Worm (Caenorhabditis elegans) whole organism, early embryonic: Measurements from ENCODE around the gene sru-26.

ENCODE experiments used
- B0310.2 ChIP-seq: sonication (generic microtip); optimal IDR thresholded peaks from 2 replicates; lab custom pipeline; 2016; ENCODE audit warnings: mild to moderate bottlenecking, missing genetic modification characterization, missing compliant biosample characterization
- F13C5.2 ChIP-seq: sonication (generic microtip); optimal IDR thresholded peaks from 2 replicates; lab custom pipeline; 2017; ENCODE audit warnings: mild to moderate bottlenecking, missing genetic modification characterization, inconsistent platforms, missing compliant biosample characterization
- aly-1 ChIP-seq: sonication (generic microtip); optimal IDR thresholded peaks from 2 replicates; lab custom pipeline; 2016; ENCODE audit warnings: missing genetic modification characterization, missing compliant biosample characterization
- ama-1 ChIP-seq: fragments of 150-350 bp; optimal IDR thresholded peaks from 2 replicates; lab custom pipeline; 2014
- ceh-13 ChIP-seq: fragments of 200-800 bp; sonication (Bioruptor generic); optimal IDR thresholded peaks from 2 replicates; lab custom pipeline; 2018; ENCODE audit warnings: mild to moderate bottlenecking, missing genetic modification characterization, missing compliant biosample characterization
- ceh-36 ChIP-seq: sonication (generic microtip); optimal IDR thresholded peaks from 2 replicates; lab custom pipeline; 2016; ENCODE audit warnings: missing genetic modification characterization, inconsistent platforms, missing compliant biosample characterization
- ets-7 ChIP-seq: sonication (generic microtip); optimal IDR thresholded peaks from 2 replicates; lab custom pipeline; 2016; ENCODE audit warnings: missing genotype, missing genetic modification characterization, missing compliant biosample characterization
- flt-1 ChIP-seq: fragments of 200-800 bp; sonication (Bioruptor generic); IDR thresholded peaks from 2 replicates; pipeline ENCODE4 v1.3.6; 2022; ENCODE audit warnings: missing genetic modification characterization, missing compliant biosample characterization
- hmbx-1 ChIP-seq: sonication (generic microtip); optimal IDR thresholded peaks from 2 replicates; lab custom pipeline; 2016; ENCODE audit warnings: mild to moderate bottlenecking, missing genetic modification characterization, missing compliant biosample characterization
- hmg-4 ChIP-seq: fragments of 200-800 bp; sonication (Bioruptor generic); optimal IDR thresholded peaks from 2 replicates; lab custom pipeline; 2018; ENCODE audit warnings: mild to moderate bottlenecking, missing genetic modification characterization, missing compliant biosample characterization
- hnd-1 ChIP-seq: sonication (generic microtip); optimal IDR thresholded peaks from 2 replicates; lab custom pipeline; 2016; ENCODE audit warnings: missing genetic modification characterization, missing compliant biosample characterization
- pes-1 ChIP-seq: fragments of 200-800 bp; sonication (Bioruptor generic); IDR thresholded peaks from 2 replicates; pipeline ENCODE4 v1.3.6; 2022; ENCODE audit warnings: missing genetic modification reagents, missing genetic modification characterization, missing compliant biosample characterization
- scrt-1 ChIP-seq: fragments of 200-800 bp; sonication (Bioruptor generic); IDR thresholded peaks from 2 replicates; pipeline ENCODE4 v1.3.6; 2022; ENCODE audit warnings: missing genetic modification characterization, missing compliant biosample characterization
- sea-1 ChIP-seq: fragments of 200-800 bp; sonication (Bioruptor generic); conservative IDR thresholded peaks from 2 replicates; pipeline ENCODE4 v1.3.6; 2022; ENCODE audit warnings: missing genetic modification characterization, missing compliant biosample characterization
- tbx-11 ChIP-seq: fragments of 200-800 bp; sonication (Bioruptor generic); IDR thresholded peaks from 2 replicates; pipeline ENCODE4 v1.3.6; 2022; ENCODE audit warnings: missing genetic modification characterization, missing compliant biosample characterization
- tbx-37 ChIP-seq: fragments of 200-800 bp; sonication (Bioruptor generic); conservative IDR thresholded peaks from 2 replicates; pipeline ENCODE4 v1.3.6; 2022; ENCODE audit warnings: missing genetic modification reagents, missing genetic modification characterization, missing compliant biosample characterization
- tra-4 ChIP-seq: sonication (generic microtip); optimal IDR thresholded peaks from 2 replicates; lab custom pipeline; 2017; ENCODE audit warnings: missing genetic modification characterization, missing compliant biosample characterization

Gene sru-26

DNA sequence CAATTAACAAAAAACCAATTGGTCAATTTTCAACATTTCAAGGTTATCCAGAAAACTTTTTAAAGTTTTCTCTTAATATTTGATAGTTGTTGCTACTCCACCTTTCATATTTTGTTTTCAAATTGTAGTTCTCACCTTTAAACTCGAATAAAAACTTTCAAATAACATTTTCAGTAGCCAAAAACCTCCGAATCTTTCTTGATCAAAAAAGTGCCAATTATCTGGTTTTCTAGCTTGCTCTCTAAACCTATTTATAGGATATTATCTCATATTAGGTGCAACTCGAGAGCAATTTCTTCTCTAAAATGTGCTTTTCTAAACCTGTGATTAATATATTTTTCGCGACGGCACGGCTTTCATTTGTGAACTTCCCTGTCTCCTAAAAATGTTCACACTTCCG lies at the start of gene sru-26:
Gene sru-26 (plus strand): TSS at position 301 of the 400 bp plus-strand sequence.
- TF ChIP-seq tbx-11 (GFP tag; lab: Robert Waterston, UW) (no peak), sea-1 (GFP tag; lab: Robert Waterston, UW) (no peak), ama-1 (lab: Kevin White, UChicago) (no peak), scrt-1 (GFP tag; lab: Robert Waterston, UW) (no peak), flt-1 (GFP tag; lab: Robert Waterston, UW) (no peak), hmg-4 (GFP tag; lab: Kevin White, UChicago) (no peak), tbx-37 (no peak), ets-7 (tag; lab: Kevin White, UChicago) (no peak), hmbx-1 (tag; lab: Kevin White, UChicago) (no peak), aly-1 (tag; lab: Kevin White, UChicago) (no peak), ceh-36 (tag; lab: Kevin White, UChicago) (no peak), ceh-13 (GFP tag; lab: Kevin White, UChicago) (no peak), hnd-1 (tag; lab: Kevin White, UChicago) (no peak), pes-1 (no peak), tra-4 (no peak), B0310.2 (tag; lab: Kevin White, UChicago) (no peak), F13C5.2 (tag; lab: Kevin White, UChicago) (no peak)

DNA sequence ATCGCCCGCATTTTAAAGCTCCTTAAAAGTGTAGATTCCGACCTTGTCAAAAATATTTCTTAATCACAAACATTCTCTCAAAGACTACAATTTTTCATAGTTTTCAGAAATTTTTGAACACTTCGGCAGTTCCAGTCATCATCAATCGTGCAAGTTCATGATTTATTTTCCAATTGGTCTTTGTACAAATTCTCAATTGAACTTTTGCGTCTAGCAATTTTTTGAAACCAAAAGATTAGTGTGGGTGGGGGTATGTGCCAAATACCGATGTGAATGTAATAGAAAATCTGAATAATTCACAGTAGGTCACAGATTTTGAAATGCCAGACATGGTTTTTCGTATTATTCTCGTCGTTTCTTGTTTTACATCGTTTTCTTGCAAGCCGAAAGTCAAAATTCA lies 48.9 kb upstream of the sru-26 start, which contains the start of gene clec-185:
Gene clec-185 (plus strand): TSS at position 301 of the 400 bp plus-strand sequence.
- TF ChIP-seq tbx-11 (GFP tag; lab: Robert Waterston, UW) = no peak
- TF ChIP-seq flt-1 (GFP tag; lab: Robert Waterston, UW) = no peak
- no peak for TF ChIP-seq sea-1 (GFP tag; lab: Robert Waterston, UW)
- TF ChIP-seq ets-7 (tag; lab: Kevin White, UChicago) = no peak
- no peak for TF ChIP-seq ceh-13 (GFP tag; lab: Kevin White, UChicago)
- TF ChIP-seq hmg-4 (GFP tag; lab: Kevin White, UChicago) = no peak
- no peak for TF ChIP-seq scrt-1 (GFP tag; lab: Robert Waterston, UW)
- no peak for TF ChIP-seq aly-1 (tag; lab: Kevin White, UChicago)
- TF ChIP-seq F13C5.2 (tag; lab: Kevin White, UChicago) = no peak
- TF ChIP-seq pes-1 = no peak
- no peak for TF ChIP-seq tbx-37
- TF ChIP-seq hnd-1 (tag; lab: Kevin White, UChicago) = no peak
- TF ChIP-seq hmbx-1 (tag; lab: Kevin White, UChicago) = no peak
- no peak for TF ChIP-seq tra-4
- TF ChIP-seq ceh-36 (tag; lab: Kevin White, UChicago) = no peak

DNA sequence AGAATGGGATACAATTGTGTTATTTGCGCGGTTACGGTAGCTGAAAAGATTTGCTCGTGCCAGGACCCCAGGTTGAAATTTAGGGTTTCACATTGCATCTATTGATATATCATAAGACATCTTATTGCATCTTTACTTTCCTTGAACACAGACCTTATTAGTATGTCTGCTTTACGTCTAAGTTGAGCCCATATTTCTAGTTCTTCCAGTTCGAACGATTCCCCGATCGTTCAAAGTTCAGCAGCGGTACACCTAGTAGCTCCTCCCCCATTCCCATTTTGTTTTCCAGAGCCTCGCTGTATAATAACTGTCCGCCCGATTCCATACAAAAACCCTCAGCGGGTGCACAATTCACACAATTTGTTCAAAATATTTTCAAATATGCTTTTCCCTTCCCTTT lies 45.6 kb upstream of the sru-26 start, which contains the start of gene C25G4.17:
Gene C25G4.17 (plus strand): TSS at position 301 of the 400 bp plus-strand sequence.
- TF ChIP-seq ets-7 (tag; lab: Kevin White, UChicago) (no peak), ama-1 (lab: Kevin White, UChicago) (no peak), tbx-37 (no peak), F13C5.2 (tag; lab: Kevin White, UChicago) (no peak), hmg-4 (GFP tag; lab: Kevin White, UChicago) (no peak), pes-1 (no peak), B0310.2 (tag; lab: Kevin White, UChicago) (no peak), ceh-13 (GFP tag; lab: Kevin White, UChicago) (no peak), tra-4 (no peak), scrt-1 (GFP tag; lab: Robert Waterston, UW) (no peak), ceh-36 (tag; lab: Kevin White, UChicago) (no peak), tbx-11 (GFP tag; lab: Robert Waterston, UW) (no peak), aly-1 (tag; lab: Kevin White, UChicago) (no peak), flt-1 (GFP tag; lab: Robert Waterston, UW) (no peak), hmbx-1 (tag; lab: Kevin White, UChicago) (no peak), sea-1 (GFP tag; lab: Robert Waterston, UW) (no peak), hnd-1 (tag; lab: Kevin White, UChicago) (no peak)

DNA sequence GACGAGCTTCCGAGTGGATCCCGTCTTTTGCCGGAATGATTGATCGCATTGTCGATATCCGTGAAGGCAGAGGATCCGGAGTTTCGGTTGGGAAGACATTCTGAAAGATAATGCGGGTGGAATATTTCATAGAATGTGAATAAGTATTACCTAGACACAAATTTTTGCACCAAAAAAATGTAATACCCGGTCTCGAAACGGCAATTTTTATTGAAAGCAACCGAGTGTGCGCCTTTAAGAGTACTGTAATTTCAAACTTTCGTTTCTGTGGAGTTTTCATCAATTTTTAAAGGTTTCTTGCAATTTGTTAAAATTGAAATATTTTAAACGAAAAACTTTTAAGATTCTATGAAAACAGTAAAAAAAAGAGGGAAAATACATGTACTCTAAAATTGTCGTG lies 43.4 kb upstream of the sru-26 start, which contains the start of gene C25G4.2:
Gene C25G4.2 (minus strand): TSS at position 100 of the 400 bp plus-strand sequence.
- TF ChIP-seq aly-1 (tag; lab: Kevin White, UChicago) = no peak
- no peak for TF ChIP-seq flt-1 (GFP tag; lab: Robert Waterston, UW)
- TF ChIP-seq hmbx-1 (tag; lab: Kevin White, UChicago) = no peak
- TF ChIP-seq tbx-11 (GFP tag; lab: Robert Waterston, UW) = no peak
- no peak for TF ChIP-seq hnd-1 (tag; lab: Kevin White, UChicago)
- no peak for TF ChIP-seq ceh-36 (tag; lab: Kevin White, UChicago)
- TF ChIP-seq ceh-13 (GFP tag; lab: Kevin White, UChicago) = no peak
- no peak for TF ChIP-seq ets-7 (tag; lab: Kevin White, UChicago)
- TF ChIP-seq tra-4 = no peak
- no peak for TF ChIP-seq tbx-37
- no peak for TF ChIP-seq hmg-4 (GFP tag; lab: Kevin White, UChicago)
- TF ChIP-seq F13C5.2 (tag; lab: Kevin White, UChicago) = no peak

DNA sequence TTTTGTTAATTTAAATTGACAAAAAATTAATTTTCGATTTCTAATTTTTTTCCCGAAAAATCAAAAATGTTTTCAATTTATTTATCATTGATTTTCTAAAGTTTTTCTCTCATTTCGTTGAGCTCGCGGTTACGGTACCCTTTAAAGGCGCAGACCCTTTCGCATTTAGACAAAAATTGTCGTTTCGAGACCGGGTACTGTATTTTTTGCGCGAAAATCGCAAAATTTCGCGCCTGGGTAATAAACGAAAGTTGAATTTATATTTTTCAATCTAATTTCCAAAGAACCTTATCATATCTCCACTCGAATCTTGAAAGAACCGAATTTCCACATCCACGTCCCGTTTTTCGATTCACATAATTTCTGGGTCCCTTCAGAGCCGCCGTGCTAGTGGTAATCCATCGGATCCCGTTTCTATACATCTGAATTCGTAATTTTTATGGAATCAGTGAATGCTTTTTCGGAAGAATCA lies 41.8 kb upstream of the sru-26 start, which contains the start of gene C25G4.3:
Gene C25G4.3 (minus strand): TSS at position 422 of the 472 bp plus-strand sequence.
- TF ChIP-seq sea-1 (GFP tag; lab: Robert Waterston, UW) (no peak), ceh-36 (tag; lab: Kevin White, UChicago) (no peak), hmg-4 (GFP tag; lab: Kevin White, UChicago) (no peak), ceh-13 (GFP tag; lab: Kevin White, UChicago) (no peak), pes-1 (no peak), hnd-1 (tag; lab: Kevin White, UChicago) (no peak), ets-7 (tag; lab: Kevin White, UChicago) (no peak), aly-1 (tag; lab: Kevin White, UChicago) (no peak), ama-1 (lab: Kevin White, UChicago) (no peak), hmbx-1 (tag; lab: Kevin White, UChicago) (no peak), flt-1 (GFP tag; lab: Robert Waterston, UW) (no peak), tbx-11 (GFP tag; lab: Robert Waterston, UW) (no peak), tra-4 (no peak), scrt-1 (GFP tag; lab: Robert Waterston, UW) (no peak), F13C5.2 (tag; lab: Kevin White, UChicago) (no peak), tbx-37 (no peak), B0310.2 (tag; lab: Kevin White, UChicago) (no peak)

DNA sequence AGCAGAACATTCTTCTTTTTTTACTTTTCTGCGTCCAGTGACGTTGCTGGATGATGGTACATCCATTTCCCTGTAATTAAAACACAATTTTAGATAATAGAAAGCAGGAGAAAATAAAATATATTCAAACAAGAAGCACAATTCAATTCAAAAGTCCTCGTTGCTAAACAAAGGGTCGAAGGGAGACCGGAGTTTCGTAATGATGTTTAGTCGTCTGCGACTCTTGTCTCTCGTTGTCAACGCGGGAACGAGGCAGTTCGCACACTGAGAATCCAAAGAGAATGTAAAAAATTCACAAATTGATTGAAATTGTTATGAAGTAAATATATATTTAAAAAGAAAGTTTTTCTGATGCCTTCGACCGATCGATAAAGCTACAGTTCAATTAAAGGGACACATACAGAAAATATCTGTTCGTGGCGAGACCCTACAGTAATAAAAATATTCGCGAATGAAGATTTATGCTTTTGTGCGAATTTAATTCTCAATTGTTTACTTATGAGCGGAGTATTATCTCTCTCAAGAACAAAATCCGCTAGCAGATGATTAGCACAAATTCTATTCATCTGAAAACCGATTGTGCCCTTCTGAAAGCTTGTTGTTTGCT lies 36.0 kb upstream of the sru-26 start, which contains the start of gene dpy-26:
Gene dpy-26 (minus strand): TSS at position 111 of the 607 bp plus-strand sequence.
- TF ChIP-seq F13C5.2 (tag; lab: Kevin White, UChicago) = peak; percentile 18
- no peak for TF ChIP-seq ama-1 (lab: Kevin White, UChicago)
- no peak for TF ChIP-seq flt-1 (GFP tag; lab: Robert Waterston, UW)
